Worm (Caenorhabditis elegans) whole organism, L3 larva: ENCODE data around the gene C18D11.3.

Source experiments
- ama-1 ChIP-seq: fragments of 150-350 bp; optimal IDR thresholded peaks from 2 replicates; lab custom pipeline; 2018
- pqm-1 ChIP-seq: fragments of 150-350 bp; optimal IDR thresholded peaks from 2 replicates; lab custom pipeline; 2017; ENCODE audit warnings: missing biosample characterization, missing genetic modification characterization, inconsistent platforms

- no peak for TF ChIP-seq pqm-1 (tag; lab: Kevin White, UChicago)
- no peak for TF ChIP-seq ama-1 (lab: Kevin White, UChicago)
Measured at ce11 chrIII:11856852-11857251, 33.6 kb downstream of the C18D11.3 start.
